Worm (Caenorhabditis elegans) whole organism, early embryonic: ENCODE measurements around the gene bbln-1.

ENCODE experiments used
- ama-1 ChIP-seq: fragments of 150-350 bp; optimal IDR thresholded peaks from 2 replicates; lab custom pipeline; 2014
- ceh-36 ChIP-seq: sonication (generic microtip); optimal IDR thresholded peaks from 2 replicates; lab custom pipeline; 2016; ENCODE audit warnings: missing genetic modification characterization, inconsistent platforms, missing compliant biosample characterization
- flt-1 ChIP-seq: fragments of 200-800 bp; sonication (Bioruptor generic); IDR thresholded peaks from 2 replicates; pipeline ENCODE4 v1.3.6; 2022; ENCODE audit warnings: missing genetic modification characterization, missing compliant biosample characterization
- pes-1 ChIP-seq: fragments of 200-800 bp; sonication (Bioruptor generic); IDR thresholded peaks from 2 replicates; pipeline ENCODE4 v1.3.6; 2022; ENCODE audit warnings: missing genetic modification reagents, missing genetic modification characterization, missing compliant biosample characterization
- scrt-1 ChIP-seq: fragments of 200-800 bp; sonication (Bioruptor generic); IDR thresholded peaks from 2 replicates; pipeline ENCODE4 v1.3.6; 2022; ENCODE audit warnings: missing genetic modification characterization, missing compliant biosample characterization

- TF ChIP-seq pes-1 = no peak
- no peak for TF ChIP-seq ceh-36
- TF ChIP-seq ama-1 (lab: Kevin White, UChicago) = no peak
- TF ChIP-seq flt-1 = no peak
- no peak for TF ChIP-seq scrt-1
Measured at ce11 chrX:3126233-3126632, 26.0 kb downstream of the bbln-1 start.
